Fruit fly (Drosophila melanogaster): Measurements from ENCODE around the gene CG14969.

DNA sequence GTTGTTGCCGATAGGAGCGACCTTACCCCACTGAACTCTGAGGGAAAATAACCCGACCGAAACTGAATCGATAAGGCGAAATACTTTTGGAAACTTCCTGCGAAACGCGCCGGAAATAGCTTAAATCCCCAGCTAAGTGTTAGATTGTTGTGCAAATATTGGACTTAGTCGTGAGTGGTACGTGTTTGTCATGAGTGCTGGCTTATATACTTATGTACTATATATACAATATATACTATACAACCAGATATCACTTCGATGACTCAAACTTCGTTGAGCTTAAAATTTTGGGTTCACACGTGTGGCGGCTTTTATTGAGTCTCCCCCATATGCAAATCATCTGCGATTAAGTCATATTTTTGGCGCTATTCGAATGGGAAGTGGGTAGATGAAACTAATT is 11.5 kb upstream of the CG14969 start:
- TF ChIP-seq Max (GFP tag; optimal IDR thresholded peaks at IDR 0.05) (no peak), bowl (GFP tag; IDR thresholded peaks at IDR 0.05) (no peak), br (optimal IDR thresholded peaks at IDR 0.05) (no peak), CG13296 (GFP tag; optimal IDR thresholded peaks at IDR 0.05) (no peak), h (optimal IDR thresholded peaks at IDR 0.05) (no peak), kni (GFP tag; optimal IDR thresholded peaks at IDR 0.05) (no peak), ems (GFP tag; optimal IDR thresholded peaks at IDR 0.05) (no peak), Atf-2 (GFP tag; optimal IDR thresholded peaks at IDR 0.05) (no peak), Dek (tag; optimal IDR thresholded peaks at IDR 0.05) (no peak), Ravus (GFP tag; IDR thresholded peaks at IDR 0.05) (no peak)
